Worm (Caenorhabditis elegans): Measurements from ENCODE around the gene Y37E11B.10.

Y37E11B.10 gene

ce11 chrIV:3598452-3598851, 7.8 kb downstream of the Y37E11B.10 start, which contains the start of gene Y37E11B.5:
TSS of gene Y37E11B.5 (minus strand) at chrIV:3598552.
- TF ChIP-seq mml-1 (tag; optimal IDR thresholded peaks at IDR 0.05): no peak
- no peak for TF ChIP-seq fkh-2 (tag; optimal IDR thresholded peaks at IDR 0.05)
- TF ChIP-seq egl-5 (tag; optimal IDR thresholded peaks at IDR 0.05): no peak
- no peak for TF ChIP-seq nhr-28 (tag; optimal IDR thresholded peaks at IDR 0.05)
- no peak for TF ChIP-seq ceh-16 (tag; optimal IDR thresholded peaks at IDR 0.05)
- TF ChIP-seq ztf-4 (tag; optimal IDR thresholded peaks at IDR 0.05): no peak
- no peak for TF ChIP-seq tbx-2 (tag; optimal IDR thresholded peaks at IDR 0.05)
- TF ChIP-seq ceh-82 (tag; optimal IDR thresholded peaks at IDR 0.05): no peak
- no peak for TF ChIP-seq lin-39 (tag; optimal IDR thresholded peaks at IDR 0.05)
- TF ChIP-seq pha-4 (tag; optimal IDR thresholded peaks at IDR 0.05): no peak
- TF ChIP-seq nhr-43 (tag; optimal IDR thresholded peaks at IDR 0.05; ENCODE audit: poor library complexity, severe bottlenecking): no peak
- TF ChIP-seq R02D3.7 (tag; optimal IDR thresholded peaks at IDR 0.05): no peak
- no peak for TF ChIP-seq hmg-11 (tag; optimal IDR thresholded peaks at IDR 0.05)
- TF ChIP-seq ZK546.5 (tag; optimal IDR thresholded peaks at IDR 0.05): no peak
- TF ChIP-seq skn-1 (tag; optimal IDR thresholded peaks at IDR 0.05): no peak
- no peak for TF ChIP-seq elt-1 (tag; optimal IDR thresholded peaks at IDR 0.05)
- TF ChIP-seq zag-1 (tag; optimal IDR thresholded peaks at IDR 0.05): no peak
- no peak for TF ChIP-seq mdl-1 (tag; optimal IDR thresholded peaks at IDR 0.05)
- TF ChIP-seq aly-2 (tag; optimal IDR thresholded peaks at IDR 0.05): no peak

ce11 chrIV:3597356-3597755, 8.9 kb downstream of the Y37E11B.10 start:
- no peak for TF ChIP-seq fkh-2 (tag; optimal IDR thresholded peaks at IDR 0.05)
- TF ChIP-seq nhr-28 (tag; optimal IDR thresholded peaks at IDR 0.05): no peak
- no peak for TF ChIP-seq elt-2 (tag; optimal IDR thresholded peaks at IDR 0.05)
- no peak for TF ChIP-seq nhr-25 (tag; optimal IDR thresholded peaks at IDR 0.05)
- TF ChIP-seq pqm-1 (tag; optimal IDR thresholded peaks at IDR 0.05): no peak
- TF ChIP-seq mml-1 (tag; optimal IDR thresholded peaks at IDR 0.05): no peak
- no peak for TF ChIP-seq nhr-237 (tag; optimal IDR thresholded peaks at IDR 0.05)
- TF ChIP-seq R02D3.7 (tag; optimal IDR thresholded peaks at IDR 0.05): no peak
- TF ChIP-seq tbx-2 (tag; optimal IDR thresholded peaks at IDR 0.05): no peak

- TF ChIP-seq snpc-4 (tag; optimal IDR thresholded peaks at IDR 0.05) (no peak), pha-4 (tag; optimal IDR thresholded peaks at IDR 0.05) (no peak), nhr-43 (tag; optimal IDR thresholded peaks at IDR 0.05; ENCODE audit: poor library complexity, severe bottlenecking) (no peak), nhr-12 (tag; optimal IDR thresholded peaks at IDR 0.05) (no peak), ZK546.5 (tag; optimal IDR thresholded peaks at IDR 0.05) (no peak), eor-1 (tag; optimal IDR thresholded peaks at IDR 0.05) (no peak), tbx-2 (tag; optimal IDR thresholded peaks at IDR 0.05) (no peak), ceh-82 (tag; optimal IDR thresholded peaks at IDR 0.05) (no peak), nhr-237 (tag; optimal IDR thresholded peaks at IDR 0.05) (no peak), elt-1 (tag; optimal IDR thresholded peaks at IDR 0.05) (no peak), unc-62 (GFP tag; optimal IDR thresholded peaks at IDR 0.05) (no peak), fkh-2 (tag; optimal IDR thresholded peaks at IDR 0.05) (no peak), elt-2 (tag; optimal IDR thresholded peaks at IDR 0.05) (no peak), mdl-1 (tag; optimal IDR thresholded peaks at IDR 0.05) (no peak)
These were observed 12.8 kb downstream of the Y37E11B.10 start, which contains the start of gene taf-2 for ce11 chrIV:3593513-3593912. TSS of gene taf-2 (minus strand) at chrIV:3593613.

ce11 chrIV:3590821-3591220, 15.4 kb downstream of the Y37E11B.10 start:
- TF ChIP-seq unc-39 (tag; optimal IDR thresholded peaks at IDR 0.05) (no peak), daf-12 (tag; optimal IDR thresholded peaks at IDR 0.05) (no peak), nhr-28 (tag; optimal IDR thresholded peaks at IDR 0.05) (no peak), elt-2 (tag; optimal IDR thresholded peaks at IDR 0.05) (no peak), nhr-11 (tag; optimal IDR thresholded peaks at IDR 0.05) (no peak), sea-2 (GFP tag; optimal IDR thresholded peaks at IDR 0.05) (no peak), mml-1 (tag; optimal IDR thresholded peaks at IDR 0.05) (no peak), ceh-16 (tag; optimal IDR thresholded peaks at IDR 0.05) (no peak), ceh-82 (tag; optimal IDR thresholded peaks at IDR 0.05) (no peak), fkh-2 (tag; optimal IDR thresholded peaks at IDR 0.05) (no peak), unc-62 (GFP tag; optimal IDR thresholded peaks at IDR 0.05) (no peak), ceh-9 (tag; optimal IDR thresholded peaks at IDR 0.05) (no peak), ama-1 (optimal IDR thresholded peaks at IDR 0.05) (no peak), nhr-12 (tag; optimal IDR thresholded peaks at IDR 0.05) (no peak), fos-1 (tag; optimal IDR thresholded peaks at IDR 0.05) (no peak), hmg-11 (tag; optimal IDR thresholded peaks at IDR 0.05) (no peak), fkh-10 (GFP tag; optimal IDR thresholded peaks at IDR 0.05) (no peak), jun-1 (tag; optimal IDR thresholded peaks at IDR 0.05) (no peak), pqm-1 (tag; optimal IDR thresholded peaks at IDR 0.05) (no peak)
